Fruit fly (Drosophila melanogaster) whole organism, embryonic: ENCODE results near the gene CG12691.

Source experiments
- Ada2b ChIP-seq: fragments of 200-800 bp; sonication (Bioruptor generic); IDR thresholded peaks from 2 replicates; pipeline ENCODE4 v1.3.6; 2022; ENCODE audit warnings: missing biosample characterization, missing genetic modification characterization
- B-H1 ChIP-seq: fragments of 200-800 bp; sonication (Bioruptor generic); IDR thresholded peaks from 3 replicates; pipeline ENCODE4 v1.3.6; 2022; ENCODE audit warnings: missing biosample characterization, missing genetic modification characterization
- Blimp-1 ChIP-seq: fragments of 200-800 bp; sonication (Bioruptor generic); optimal IDR thresholded peaks from 3 replicates; lab custom pipeline; 2018; ENCODE audit warnings: missing biosample characterization, missing genetic modification characterization, mild to moderate bottlenecking, moderate library complexity, missing genetic modification reagents
- CG10274 ChIP-seq: fragments of 200-800 bp; sonication (Bioruptor generic); optimal IDR thresholded peaks from 3 replicates; lab custom pipeline; 2017; ENCODE audit warnings: missing biosample characterization, mild to moderate bottlenecking, missing genetic modification characterization
- CG10979 ChIP-seq: fragments of 200-800 bp; sonication (Bioruptor generic); optimal IDR thresholded peaks from 2 replicates; lab custom pipeline; 2018; ENCODE audit warnings: missing biosample characterization, mild to moderate bottlenecking, missing genetic modification characterization, moderate library complexity
- CG11085 ChIP-seq: fragments of 200-800 bp; sonication (Bioruptor generic); IDR thresholded peaks from 2 replicates; pipeline ENCODE4 v1.3.6; 2022; ENCODE audit warnings: missing biosample characterization, missing genetic modification characterization
- CG12071 ChIP-seq: fragments of 200-800 bp; sonication (Bioruptor generic); optimal IDR thresholded peaks from 3 replicates; lab custom pipeline; 2018; ENCODE audit warnings: missing biosample characterization, mild to moderate bottlenecking, missing genetic modification characterization
- CG12155 ChIP-seq: fragments of 200-800 bp; sonication (Bioruptor generic); optimal IDR thresholded peaks from 3 replicates; lab custom pipeline; 2016; ENCODE audit warnings: missing biosample characterization, missing genetic modification characterization
- CG12391 ChIP-seq: fragments of 200-800 bp; sonication (Bioruptor generic); optimal IDR thresholded peaks from 3 replicates; lab custom pipeline; 2018; ENCODE audit warnings: missing biosample characterization, mild to moderate bottlenecking, missing genetic modification characterization, moderate library complexity
- CG12659 ChIP-seq: fragments of 200-800 bp; sonication (Bioruptor generic); optimal IDR thresholded peaks from 3 replicates; lab custom pipeline; 2017; ENCODE audit warnings: mild to moderate bottlenecking, missing biosample characterization, missing genetic modification reagents, missing genetic modification characterization
- CG14441 ChIP-seq: fragments of 200-800 bp; sonication (Bioruptor generic); IDR thresholded peaks from 2 replicates; pipeline ENCODE4 v1.3.6; 2022; ENCODE audit warnings: missing biosample characterization, missing genetic modification characterization
- CG15011 ChIP-seq: fragments of 200-800 bp; sonication (Bioruptor generic); optimal IDR thresholded peaks from 3 replicates; lab custom pipeline; 2018; ENCODE audit warnings: missing biosample characterization, mild to moderate bottlenecking, missing genetic modification characterization
- CG15269 ChIP-seq: fragments of 200-800 bp; sonication (Bioruptor generic); optimal IDR thresholded peaks from 2 replicates; lab custom pipeline; 2018; ENCODE audit warnings: missing biosample characterization, mild to moderate bottlenecking, missing genetic modification characterization, moderate library complexity
- CG16813 ChIP-seq: fragments of 200-800 bp; sonication (Bioruptor generic); IDR thresholded peaks from 3 replicates; pipeline ENCODE4 v1.3.6; 2022; ENCODE audit warnings: missing biosample characterization, missing genetic modification characterization; ENCODE audit not compliant: partially characterized antibody
- CG1832 ChIP-seq: fragments of 200-800 bp; sonication (Bioruptor generic); optimal IDR thresholded peaks from 2 replicates; lab custom pipeline; 2017; ENCODE audit warnings: missing biosample characterization, mild to moderate bottlenecking, missing genetic modification characterization, inconsistent platforms
- CG18599 ChIP-seq: fragments of 200-800 bp; sonication (Bioruptor generic); optimal IDR thresholded peaks from 3 replicates; lab custom pipeline; 2017; ENCODE audit warnings: missing biosample characterization, missing genetic modification characterization, mild to moderate bottlenecking, moderate library complexity, missing genetic modification reagents
- CG4617 ChIP-seq: fragments of 200-800 bp; sonication (Bioruptor generic); optimal IDR thresholded peaks from 3 replicates; lab custom pipeline; 2016; ENCODE audit warnings: missing biosample characterization, missing genetic modification characterization, borderline replicate concordance
- CG9932 ChIP-seq: fragments of 200-800 bp; sonication (Bioruptor generic); IDR thresholded peaks from 2 replicates; pipeline ENCODE4 v1.3.6; 2022; ENCODE audit warnings: missing biosample characterization, missing genetic modification characterization
- D ChIP-seq, 2 experiments: fragments of 200-800 bp in 1 of 2; fragments of >200 bp in 1 of 2; sonication (Bioruptor generic) in 1 of 2; optimal IDR thresholded peaks; 2 replicates in 1 of 2; 3 replicates in 1 of 2; lab custom pipeline; 2017; ENCODE audit warnings: mild to moderate bottlenecking in 1 of 2, missing biosample characterization in 1 of 2, missing genetic modification characterization in 1 of 2, missing genetic modification reagents in 1 of 2
- Dfd ChIP-seq, 2 experiments: fragments of >200 bp; optimal IDR thresholded peaks; 2 replicates each; lab custom pipeline; 2017; ENCODE audit warnings: missing biosample characterization in 2 of 2, missing genetic modification characterization in 2 of 2
- Doc3 ChIP-seq: fragments of 200-800 bp; sonication (Bioruptor generic); IDR thresholded peaks from 3 replicates; pipeline ENCODE4 v1.3.6; 2022; ENCODE audit warnings: missing biosample characterization, missing genetic modification characterization; ENCODE audit not compliant: partially characterized antibody
- Drgx ChIP-seq: fragments of 200-800 bp; sonication (Bioruptor generic); IDR thresholded peaks from 2 replicates; pipeline ENCODE4 v1.3.6; 2022; ENCODE audit warnings: missing biosample characterization, missing genetic modification characterization
- ERR ChIP-seq: fragments of 200-800 bp; sonication (Bioruptor generic); optimal IDR thresholded peaks from 2 replicates; lab custom pipeline; 2016; ENCODE audit warnings: missing biosample characterization, missing genetic modification characterization
- Kr ChIP-seq: fragments of 200-800 bp; sonication (Bioruptor generic); optimal IDR thresholded peaks from 2 replicates; lab custom pipeline; 2017; ENCODE audit warnings: missing biosample characterization, mild to moderate bottlenecking, missing genetic modification characterization
- Mes4 ChIP-seq: fragments of 200-800 bp; sonication (Bioruptor generic); optimal IDR thresholded peaks from 2 replicates; lab custom pipeline; 2016; ENCODE audit warnings: missing biosample characterization, missing genetic modification characterization
- NC2α ChIP-seq: fragments of 200-800 bp; sonication (Bioruptor generic); optimal IDR thresholded peaks from 2 replicates; lab custom pipeline; 2016; ENCODE audit warnings: missing biosample characterization, missing genetic modification characterization
- Oli ChIP-seq: fragments of 200-800 bp; sonication (Bioruptor generic); optimal IDR thresholded peaks from 2 replicates; lab custom pipeline; 2018; ENCODE audit warnings: missing biosample characterization, mild to moderate bottlenecking, missing genetic modification characterization, moderate library complexity
- PHDP ChIP-seq: fragments of 200-800 bp; sonication (Bioruptor generic); optimal IDR thresholded peaks from 3 replicates; lab custom pipeline; 2018; ENCODE audit warnings: missing biosample characterization, mild to moderate bottlenecking, missing genetic modification characterization, moderate library complexity
- Rfx ChIP-seq: fragments of 200-800 bp; sonication (Bioruptor generic); IDR thresholded peaks from 2 replicates; pipeline ENCODE4 v1.3.6; 2022; ENCODE audit warnings: missing biosample characterization, missing genetic modification characterization
- Sry-β ChIP-seq: fragments of 200-800 bp; sonication (Bioruptor generic); optimal IDR thresholded peaks from 2 replicates; lab custom pipeline; 2018; ENCODE audit warnings: missing biosample characterization, mild to moderate bottlenecking, missing genetic modification characterization, moderate library complexity
- az2 ChIP-seq: fragments of 200-800 bp; sonication (Bioruptor generic); optimal IDR thresholded peaks from 3 replicates; lab custom pipeline; 2016; ENCODE audit warnings: missing biosample characterization, missing genetic modification characterization
- bcd ChIP-seq: fragments of 200-800 bp; sonication (Bioruptor generic); optimal IDR thresholded peaks from 2 replicates; lab custom pipeline; 2017; ENCODE audit warnings: missing biosample characterization, mild to moderate bottlenecking, missing genetic modification characterization
- bsh ChIP-seq, 2 experiments: fragments of 200-800 bp; sonication (Bioruptor generic); optimal IDR thresholded peaks; 2 replicates each; lab custom pipeline; 2017 to 2018; ENCODE audit warnings: mild to moderate bottlenecking in 2 of 2, missing biosample characterization in 2 of 2, missing genetic modification characterization in 2 of 2, moderate library complexity in 1 of 2
- crc ChIP-seq: fragments of 200-800 bp; sonication (Bioruptor generic); optimal IDR thresholded peaks from 2 replicates; lab custom pipeline; 2016; ENCODE audit warnings: missing biosample characterization, missing genetic modification characterization
- eve ChIP-seq, 2 experiments: fragments of >200 bp; optimal IDR thresholded peaks; 2 replicates each; lab custom pipeline; 2017; ENCODE audit warnings: missing biosample characterization in 2 of 2, missing genetic modification characterization in 2 of 2
- fru ChIP-seq: fragments of >200 bp; optimal IDR thresholded peaks from 2 replicates; lab custom pipeline; 2017
- mirr ChIP-seq: fragments of 200-800 bp; sonication (Bioruptor generic); optimal IDR thresholded peaks from 3 replicates; lab custom pipeline; 2018; ENCODE audit warnings: missing biosample characterization, mild to moderate bottlenecking, missing genetic modification characterization
- nmo ChIP-seq: fragments of 200-800 bp; sonication (Bioruptor generic); optimal IDR thresholded peaks from 2 replicates; lab custom pipeline; 2018; ENCODE audit warnings: missing biosample characterization, mild to moderate bottlenecking, missing genetic modification characterization, moderate library complexity
- org-1 ChIP-seq: fragments of 200-800 bp; sonication (Bioruptor generic); optimal IDR thresholded peaks from 2 replicates; lab custom pipeline; 2017; ENCODE audit warnings: missing biosample characterization, missing genetic modification characterization
- pros ChIP-seq: fragments of 200-800 bp; sonication (Bioruptor generic); optimal IDR thresholded peaks from 3 replicates; lab custom pipeline; 2019; ENCODE audit warnings: missing biosample characterization, mild to moderate bottlenecking, missing genetic modification characterization, moderate library complexity
- sens ChIP-seq: fragments of 200-800 bp; sonication (Bioruptor generic); peaks from one replicate; lab custom pipeline; 2016; ENCODE audit warnings: missing biosample characterization, missing genetic modification characterization
- shn ChIP-seq: fragments of 200-800 bp; sonication (Bioruptor generic); optimal IDR thresholded peaks from 3 replicates; lab custom pipeline; 2016; ENCODE audit warnings: missing biosample characterization, missing genetic modification characterization
- sisA ChIP-seq: fragments of 200-800 bp; sonication (Bioruptor generic); IDR thresholded peaks from 2 replicates; pipeline ENCODE4 v1.3.6; 2022; ENCODE audit warnings: missing biosample characterization, missing genetic modification characterization
- ttk ChIP-seq: fragments of 200-800 bp; sonication (Bioruptor generic); IDR thresholded peaks from 2 replicates; pipeline ENCODE4 v2.1.2; 2022; ENCODE audit warnings: missing biosample characterization, missing genetic modification characterization
- usp ChIP-seq: fragments of >200 bp; optimal IDR thresholded peaks from 2 replicates; lab custom pipeline; 2017; ENCODE audit warnings: missing biosample characterization, missing genetic modification characterization
- vfl ChIP-seq: fragments of 200-800 bp; sonication (Bioruptor generic); optimal IDR thresholded peaks from 2 replicates; lab custom pipeline; 2016; ENCODE audit warnings: missing biosample characterization, missing genetic modification characterization
- zen2 ChIP-seq: fragments of 200-800 bp; sonication (Bioruptor generic); IDR thresholded peaks from 3 replicates; pipeline ENCODE4 v1.3.6; 2022; ENCODE audit warnings: missing biosample characterization, missing genetic modification characterization; ENCODE audit not compliant: partially characterized antibody

Gene CG12691

dm6 chrX:4247013-4247412 is 18.9 kb upstream of the CG12691 start, which contains the start of gene CG43134:
TSS of gene CG43134 (plus strand) at chrX:4247313.
- TF ChIP-seq bsh (GFP tag; optimal IDR thresholded peaks at IDR 0.05; lab: Kevin White, UChicago): no peak
- no peak for TF ChIP-seq B-H1 (GFP tag; lab: Robert Waterston, UW)
- TF ChIP-seq CG12071 (GFP tag; lab: Kevin White, UChicago): no peak
- no peak for TF ChIP-seq Ada2b (GFP tag; lab: Robert Waterston, UW)
- no peak for TF ChIP-seq sens (GFP tag; lab: Kevin White, UChicago)
- TF ChIP-seq vfl (GFP tag; lab: Kevin White, UChicago): no peak
- no peak for TF ChIP-seq CG12155 (GFP tag; lab: Kevin White, UChicago)
- TF ChIP-seq crc: no peak
- TF ChIP-seq sisA (GFP tag; lab: Robert Waterston, UW): no peak
- no peak for TF ChIP-seq CG15011

dm6 chrX:4248077-4248476 is 17.8 kb upstream of the CG12691 start, which contains the start of gene CG43135:
TSS of gene CG43135 (plus strand) at chrX:4248377.
- no peak for TF ChIP-seq Dfd (GFP tag; optimal IDR thresholded peaks at IDR 0.05; lab: Kevin White, UChicago)
- no peak for TF ChIP-seq az2 (GFP tag; lab: Kevin White, UChicago)
- no peak for TF ChIP-seq nmo (GFP tag; lab: Kevin White, UChicago)
- TF ChIP-seq Kr (GFP tag; lab: Kevin White, UChicago): no peak
- no peak for TF ChIP-seq shn (GFP tag; lab: Kevin White, UChicago)
- TF ChIP-seq CG10979: no peak
- TF ChIP-seq Oli (tag; lab: Kevin White, UChicago): no peak
- no peak for TF ChIP-seq Sry-β
- no peak for TF ChIP-seq CG4617 (GFP tag; lab: Kevin White, UChicago)
- no peak for TF ChIP-seq CG15269 (tag; lab: Kevin White, UChicago)
- TF ChIP-seq Rfx: no peak
- TF ChIP-seq CG10274 (GFP tag; lab: Kevin White, UChicago): no peak
- TF ChIP-seq CG9932 (GFP tag; lab: Robert Waterston, UW): no peak
- no peak for TF ChIP-seq NC2α (GFP tag; lab: Kevin White, UChicago)
- no peak for TF ChIP-seq Doc3 (GFP tag; lab: Robert Waterston, UW)
- TF ChIP-seq ERR (GFP tag; lab: Kevin White, UChicago): no peak

DNA sequence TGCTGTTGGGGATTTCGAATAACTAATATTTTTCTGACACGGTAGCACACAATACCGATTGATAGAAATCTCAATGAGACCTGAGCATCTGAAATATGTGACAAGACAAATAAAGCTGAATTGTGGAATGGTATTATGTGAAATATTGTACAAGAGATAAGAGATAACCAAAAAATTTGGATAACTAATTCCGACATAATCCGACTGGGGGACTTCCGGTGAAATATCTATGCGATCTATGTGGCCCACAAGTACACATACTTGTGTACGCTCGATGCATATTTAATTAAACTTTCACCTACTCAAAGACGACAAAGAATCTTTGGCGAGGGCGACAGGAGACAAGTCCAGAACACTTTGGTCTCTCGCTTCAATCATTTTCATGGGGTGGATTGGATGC is 13.2 kb upstream of the CG12691 start, which contains the start of gene CG15576:
CG15576 (minus strand) TSS at position 101 of the 400 bp plus-strand sequence.
- TF ChIP-seq Drgx (GFP tag; lab: Robert Waterston, UW): no peak
- TF ChIP-seq zen2 (GFP tag; lab: Robert Waterston, UW): no peak
- no peak for TF ChIP-seq usp (GFP tag; lab: Kevin White, UChicago)
- TF ChIP-seq mirr (GFP tag; lab: Kevin White, UChicago): no peak
- TF ChIP-seq pros (GFP tag; lab: Kevin White, UChicago): no peak
- TF ChIP-seq ttk (GFP tag; lab: Robert Waterston, UW): no peak
- no peak for TF ChIP-seq CG1832 (GFP tag; lab: Kevin White, UChicago)
- no peak for TF ChIP-seq eve (GFP tag; optimal IDR thresholded peaks at IDR 0.05; lab: Kevin White, UChicago)
- no peak for TF ChIP-seq CG12391 (tag; lab: Kevin White, UChicago)

DNA sequence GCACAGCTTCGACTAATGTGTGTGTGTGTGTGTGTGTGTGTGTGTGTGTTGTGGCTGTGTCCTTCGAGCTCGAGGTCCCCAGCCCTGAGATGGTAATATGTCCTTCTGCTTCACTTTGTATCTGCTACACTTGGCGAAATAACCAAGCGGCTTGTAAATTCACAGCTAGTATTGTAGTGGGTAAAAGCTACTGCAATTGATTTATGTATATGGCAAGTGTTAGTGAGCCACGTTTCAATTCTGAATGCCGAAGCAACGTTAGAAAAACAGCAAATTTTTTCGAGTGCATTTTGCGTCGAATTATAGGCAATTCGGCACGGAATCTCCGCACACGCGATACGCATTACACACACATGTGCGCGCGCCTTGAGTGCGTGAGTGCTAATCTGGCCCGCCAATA is 3.2 kb upstream of the CG12691 start:
- TF ChIP-seq PHDP (peak; percentile 47), org-1 (GFP tag; lab: Kevin White, UChicago) (peak; percentile 42), CG18599 (GFP tag; lab: Kevin White, UChicago) (peak; percentile 81), bcd (GFP tag; lab: Kevin White, UChicago) (peak; percentile 51), D (optimal IDR thresholded peaks at IDR 0.05; lab: Kevin White, UChicago) (no peak), D (GFP tag; optimal IDR thresholded peaks at IDR 0.05; lab: Kevin White, UChicago) (peak; percentile 37), CG14441 (GFP tag; lab: Robert Waterston, UW) (peak; percentile 44; the same call in 1 of the 2 replicates), fru (lab: Kevin White, UChicago) (no peak), CG12659 (GFP tag; lab: Kevin White, UChicago) (peak; percentile 21), Blimp-1 (GFP tag; lab: Kevin White, UChicago) (peak; percentile 39), CG16813 (GFP tag; lab: Robert Waterston, UW) (no peak), CG11085 (GFP tag; lab: Robert Waterston, UW) (0 out of 2 replicates have a peak, but pooled peaks have one; percentile 16), Mes4 (no peak)
